Fruit fly (Drosophila melanogaster) whole organism, embryonic: Measurements from ENCODE around the gene Tango1.

Experiments used
- ATbp ChIP-seq: fragments of 200-800 bp; sonication (Bioruptor generic); optimal IDR thresholded peaks from 2 replicates; lab custom pipeline; 2017; ENCODE audit warnings: missing biosample characterization, mild to moderate bottlenecking, missing genetic modification characterization, missing genetic modification reagents
- BEAF-32 ChIP-seq: fragments of 200-800 bp; sonication (Bioruptor generic); optimal IDR thresholded peaks from 3 replicates; lab custom pipeline; 2017; ENCODE audit warnings: missing biosample characterization, missing genetic modification characterization, mild to moderate bottlenecking, moderate library complexity, missing genetic modification reagents
- BtbVII ChIP-seq: fragments of 200-800 bp; sonication (Bioruptor generic); optimal IDR thresholded peaks from 3 replicates; lab custom pipeline; 2017; ENCODE audit warnings: missing biosample characterization, mild to moderate bottlenecking, missing genetic modification characterization
- CG10147 ChIP-seq: fragments of 200-800 bp; sonication (Bioruptor generic); optimal IDR thresholded peaks from 2 replicates; lab custom pipeline; 2019; ENCODE audit warnings: missing biosample characterization, mild to moderate bottlenecking, missing genetic modification characterization, moderate library complexity
- CG10654 ChIP-seq: fragments of 200-800 bp; sonication (Bioruptor generic); optimal IDR thresholded peaks from 2 replicates; lab custom pipeline; 2016; ENCODE audit warnings: missing biosample characterization, missing genetic modification characterization
- CG10979 ChIP-seq: fragments of 200-800 bp; sonication (Bioruptor generic); optimal IDR thresholded peaks from 2 replicates; lab custom pipeline; 2018; ENCODE audit warnings: missing biosample characterization, mild to moderate bottlenecking, missing genetic modification characterization, moderate library complexity
- CG11504 ChIP-seq: fragments of 200-800 bp; sonication (Bioruptor generic); optimal IDR thresholded peaks from 3 replicates; lab custom pipeline; 2019; ENCODE audit warnings: missing biosample characterization, mild to moderate bottlenecking, missing genetic modification characterization, moderate library complexity
- CG12219 ChIP-seq: fragments of 200-800 bp; sonication (Bioruptor generic); optimal IDR thresholded peaks from 3 replicates; lab custom pipeline; 2018; ENCODE audit warnings: missing biosample characterization, mild to moderate bottlenecking, missing genetic modification characterization
- CG12659 ChIP-seq: fragments of 200-800 bp; sonication (Bioruptor generic); optimal IDR thresholded peaks from 3 replicates; lab custom pipeline; 2017; ENCODE audit warnings: mild to moderate bottlenecking, missing biosample characterization, missing genetic modification reagents, missing genetic modification characterization
- CG13287 ChIP-seq: fragments of 200-800 bp; sonication (Bioruptor generic); IDR thresholded peaks from 2 replicates; pipeline ENCODE4 v1.3.6; 2022; ENCODE audit warnings: missing biosample characterization, missing genetic modification characterization; ENCODE audit not compliant: partially characterized antibody
- CG14860 ChIP-seq: fragments of 200-800 bp; sonication (Bioruptor generic); IDR thresholded peaks from 3 replicates; pipeline ENCODE4 v1.3.6; 2022; ENCODE audit warnings: missing biosample characterization, missing genetic modification characterization; ENCODE audit not compliant: partially characterized antibody
- CG1602 ChIP-seq: fragments of 200-800 bp; sonication (Bioruptor generic); optimal IDR thresholded peaks from 3 replicates; lab custom pipeline; 2016; ENCODE audit warnings: missing biosample characterization, missing genetic modification characterization
- CG16813 ChIP-seq: fragments of 200-800 bp; sonication (Bioruptor generic); IDR thresholded peaks from 3 replicates; pipeline ENCODE4 v1.3.6; 2022; ENCODE audit warnings: missing biosample characterization, missing genetic modification characterization; ENCODE audit not compliant: partially characterized antibody
- CG17385 ChIP-seq: fragments of 200-800 bp; sonication (Bioruptor generic); optimal IDR thresholded peaks from 3 replicates; lab custom pipeline; 2018; ENCODE audit warnings: missing biosample characterization, mild to moderate bottlenecking, missing genetic modification characterization
- CG2120 ChIP-seq: fragments of 200-800 bp; sonication (Bioruptor generic); optimal IDR thresholded peaks from 3 replicates; lab custom pipeline; 2016; ENCODE audit warnings: missing biosample characterization, missing genetic modification characterization
- CG2712 ChIP-seq: fragments of 200-800 bp; optimal IDR thresholded peaks from 3 replicates; lab custom pipeline; 2019; ENCODE audit warnings: missing biosample characterization, mild to moderate bottlenecking, missing genetic modification characterization, moderate library complexity
- CG32532 ChIP-seq: fragments of 200-800 bp; sonication (Bioruptor generic); IDR thresholded peaks from 2 replicates; pipeline ENCODE4 v1.3.6; 2022; ENCODE audit warnings: missing biosample characterization, missing genetic modification characterization
- CG32767 ChIP-seq: fragments of 200-800 bp; sonication (Bioruptor generic); IDR thresholded peaks from 2 replicates; pipeline ENCODE4 v1.3.6; 2022; ENCODE audit warnings: missing biosample characterization, missing genetic modification characterization
- CG6175 ChIP-seq: fragments of 200-800 bp; sonication (Bioruptor generic); IDR thresholded peaks from 3 replicates; pipeline ENCODE4 v1.3.6; 2022; ENCODE audit warnings: missing biosample characterization, missing genetic modification characterization
- CG7745 ChIP-seq: fragments of 200-800 bp; sonication (Bioruptor generic); optimal IDR thresholded peaks from 2 replicates; lab custom pipeline; 2018; ENCODE audit warnings: missing biosample characterization, mild to moderate bottlenecking, missing genetic modification characterization, moderate library complexity
- CG9437 ChIP-seq: fragments of 200-800 bp; sonication (Bioruptor generic); optimal IDR thresholded peaks from 2 replicates; lab custom pipeline; 2018; ENCODE audit warnings: missing biosample characterization, mild to moderate bottlenecking, missing genetic modification characterization
- CG9727 ChIP-seq: fragments of 200-800 bp; sonication (Bioruptor generic); optimal IDR thresholded peaks from 3 replicates; lab custom pipeline; 2017; ENCODE audit warnings: missing biosample characterization, mild to moderate bottlenecking, missing genetic modification characterization
- CG9932 ChIP-seq: fragments of 200-800 bp; sonication (Bioruptor generic); IDR thresholded peaks from 2 replicates; pipeline ENCODE4 v1.3.6; 2022; ENCODE audit warnings: missing biosample characterization, missing genetic modification characterization
- Deaf1 ChIP-seq: fragments of 200-800 bp; optimal IDR thresholded peaks from 3 replicates; lab custom pipeline; 2019; ENCODE audit warnings: missing biosample characterization, mild to moderate bottlenecking, missing genetic modification characterization, moderate library complexity
- Dll ChIP-seq: fragments of 200-800 bp; sonication (Bioruptor generic); IDR thresholded peaks from 4 replicates; pipeline ENCODE4 v1.3.6; 2022; ENCODE audit warnings: missing biosample characterization, missing genetic modification characterization; ENCODE audit not compliant: partially characterized antibody
- Ets65A ChIP-seq: fragments of 200-800 bp; sonication (Bioruptor generic); peaks from one replicate; lab custom pipeline; 2016; ENCODE audit warnings: missing biosample characterization, missing genetic modification characterization
- Hand ChIP-seq: fragments of 200-800 bp; sonication (Bioruptor generic); optimal IDR thresholded peaks from 2 replicates; lab custom pipeline; 2017; ENCODE audit warnings: mild to moderate bottlenecking, missing biosample characterization, missing genetic modification reagents, missing genetic modification characterization
- Hr78 ChIP-seq, 2 experiments: fragments of 200-800 bp in 1 of 2; fragments of >200 bp in 1 of 2; sonication (Bioruptor generic) in 1 of 2; optimal IDR thresholded peaks; 2 replicates each; lab custom pipeline; 2017 to 2019; ENCODE audit warnings: missing biosample characterization in 2 of 2, missing genetic modification characterization in 2 of 2, mild to moderate bottlenecking in 1 of 2, moderate library complexity in 1 of 2
- NFAT ChIP-seq: fragments of 200-800 bp; sonication (Bioruptor generic); IDR thresholded peaks from 2 replicates; pipeline ENCODE4 v1.3.6; 2022; ENCODE audit warnings: missing biosample characterization, missing genetic modification characterization
- Rfx ChIP-seq: fragments of 200-800 bp; sonication (Bioruptor generic); IDR thresholded peaks from 2 replicates; pipeline ENCODE4 v1.3.6; 2022; ENCODE audit warnings: missing biosample characterization, missing genetic modification characterization
- chinmo ChIP-seq: fragments of 200-800 bp; sonication (Bioruptor generic); IDR thresholded peaks from 4 replicates; pipeline ENCODE4 v1.3.6; 2022; ENCODE audit warnings: missing biosample characterization, missing genetic modification characterization; ENCODE audit not compliant: partially characterized antibody
- chm ChIP-seq: fragments of 200-800 bp; sonication (Bioruptor generic); IDR thresholded peaks from 2 replicates; pipeline ENCODE4 v1.3.6; 2022; ENCODE audit warnings: missing biosample characterization, missing genetic modification characterization
- ci ChIP-seq: fragments of 200-800 bp; sonication (Bioruptor generic); IDR thresholded peaks from 3 replicates; pipeline ENCODE4 v1.3.6; 2022; ENCODE audit warnings: missing biosample characterization, missing genetic modification characterization
- en ChIP-seq: fragments of 200-800 bp; sonication (Bioruptor generic); optimal IDR thresholded peaks from 2 replicates; lab custom pipeline; 2016; ENCODE audit warnings: missing biosample characterization, missing genetic modification characterization
- insv ChIP-seq, 2 experiments: fragments of 200-800 bp; sonication (Bioruptor generic); optimal IDR thresholded peaks; 3 replicates each; lab custom pipeline; 2016 to 2018; ENCODE audit warnings: missing biosample characterization in 2 of 2, missing genetic modification characterization in 2 of 2
- kni ChIP-seq: fragments of 200-800 bp; sonication (Bioruptor generic); optimal IDR thresholded peaks from 3 replicates; lab custom pipeline; 2017; ENCODE audit warnings: mild to moderate bottlenecking, missing biosample characterization, missing genetic modification reagents, missing genetic modification characterization
- knrl ChIP-seq: fragments of 200-800 bp; sonication (Bioruptor generic); IDR thresholded peaks from 3 replicates; pipeline ENCODE4 v1.3.6; 2022; ENCODE audit warnings: missing biosample characterization, missing genetic modification characterization; ENCODE audit not compliant: partially characterized antibody
- lab ChIP-seq: fragments of 200-800 bp; sonication (Bioruptor generic); optimal IDR thresholded peaks from 3 replicates; lab custom pipeline; 2017; ENCODE audit warnings: missing biosample characterization, missing genetic modification characterization, mild to moderate bottlenecking, moderate library complexity, missing genetic modification reagents
- lilli ChIP-seq: fragments of 200-800 bp; sonication (Bioruptor generic); optimal IDR thresholded peaks from 3 replicates; lab custom pipeline; 2016; ENCODE audit warnings: missing biosample characterization, missing genetic modification characterization
- peb ChIP-seq: fragments of 200-800 bp; sonication (Bioruptor generic); IDR thresholded peaks from 2 replicates; pipeline ENCODE4 v1.3.6; 2022; ENCODE audit warnings: missing biosample characterization, missing genetic modification characterization
- pnt ChIP-seq: fragments of 200-800 bp; sonication (Bioruptor generic); optimal IDR thresholded peaks from 3 replicates; lab custom pipeline; 2016; ENCODE audit warnings: missing biosample characterization, missing genetic modification characterization
- pzg ChIP-seq: fragments of 200-800 bp; sonication (Bioruptor generic); optimal IDR thresholded peaks from 3 replicates; lab custom pipeline; 2018; ENCODE audit warnings: missing biosample characterization, mild to moderate bottlenecking, missing genetic modification characterization, moderate library complexity
- run ChIP-seq: fragments of 200-800 bp; sonication (Bioruptor generic); optimal IDR thresholded peaks from 3 replicates; lab custom pipeline; 2018; ENCODE audit warnings: missing biosample characterization, mild to moderate bottlenecking, missing genetic modification characterization
- sens ChIP-seq: fragments of 200-800 bp; sonication (Bioruptor generic); peaks from one replicate; lab custom pipeline; 2016; ENCODE audit warnings: missing biosample characterization, missing genetic modification characterization
- trem ChIP-seq: fragments of 200-800 bp; optimal IDR thresholded peaks from 3 replicates; lab custom pipeline; 2019; ENCODE audit warnings: missing biosample characterization, mild to moderate bottlenecking, missing genetic modification characterization, moderate library complexity
- vvl ChIP-seq: fragments of 200-800 bp; sonication (Bioruptor generic); IDR thresholded peaks from 2 replicates; pipeline ENCODE4 v1.3.6; 2022; ENCODE audit warnings: missing biosample characterization, missing genetic modification characterization
- wek ChIP-seq: fragments of 200-800 bp; sonication (Bioruptor generic); optimal IDR thresholded peaks from 3 replicates; lab custom pipeline; 2018; ENCODE audit warnings: missing biosample characterization, mild to moderate bottlenecking, missing genetic modification characterization, moderate library complexity
- zen2 ChIP-seq: fragments of 200-800 bp; sonication (Bioruptor generic); IDR thresholded peaks from 3 replicates; pipeline ENCODE4 v1.3.6; 2022; ENCODE audit warnings: missing biosample characterization, missing genetic modification characterization; ENCODE audit not compliant: partially characterized antibody

Gene Tango1

dm6 chr2L:6667719-6668325, 18.6 kb downstream of the Tango1 start, which contains the start of gene Galt (continued):
- peak; percentile 82 for TF ChIP-seq CG16813 (GFP tag; lab: Robert Waterston, UW)
- TF ChIP-seq CG9437 (GFP tag; lab: Kevin White, UChicago): peak; percentile 50
- peak; percentile 68 for TF ChIP-seq lab (GFP tag; lab: Kevin White, UChicago)
- peak; percentile 31 for TF ChIP-seq CG17385 (GFP tag; lab: Kevin White, UChicago)
- TF ChIP-seq Rfx (GFP tag; lab: Robert Waterston, UW): peak; percentile 61
- peak; percentile 54; the same call in 2 of the 3 replicates for TF ChIP-seq zen2 (GFP tag; lab: Robert Waterston, UW)
- no peak for TF ChIP-seq pnt (GFP tag; lab: Kevin White, UChicago)
- peak; percentile 47 for TF ChIP-seq CG9932 (GFP tag; lab: Robert Waterston, UW)
- peak; percentile 90 for TF ChIP-seq sens
- TF ChIP-seq ATbp: no peak
- peak in 1 of 2 experiments; percentile 18 for TF ChIP-seq Hr78 (GFP tag; optimal IDR thresholded peaks at IDR 0.05; lab: Kevin White, UChicago)
- TF ChIP-seq CG10654 (GFP tag; lab: Kevin White, UChicago): no peak
- no peak for TF ChIP-seq CG6175
- peak; percentile 45 for TF ChIP-seq BEAF-32 (GFP tag; lab: Kevin White, UChicago)
- TF ChIP-seq run (tag; lab: Kevin White, UChicago): no peak
- peak; percentile 69 for TF ChIP-seq BtbVII (GFP tag; lab: Kevin White, UChicago)
- peak; percentile 33 for TF ChIP-seq pzg (GFP tag; lab: Kevin White, UChicago)
- no peak for TF ChIP-seq CG11504 (tag; lab: Kevin White, UChicago)
- peak; percentile 77 for TF ChIP-seq Dll
- peak; percentile 46 for TF ChIP-seq CG12659 (GFP tag; lab: Kevin White, UChicago)
- peak; percentile 81 for TF ChIP-seq CG13287 (GFP tag; lab: Robert Waterston, UW)
- peak; percentile 90; the same call in 3 of the 4 replicates for TF ChIP-seq chinmo (GFP tag; lab: Robert Waterston, UW)
- peak; percentile 59 for TF ChIP-seq CG2120 (GFP tag; lab: Kevin White, UChicago)
- peak; percentile 90 for TF ChIP-seq CG14860 (GFP tag; lab: Robert Waterston, UW)
- peak in 1 of 2 experiments; percentile 57 for TF ChIP-seq insv (GFP tag; optimal IDR thresholded peaks at IDR 0.05; lab: Kevin White, UChicago)
- TF ChIP-seq CG12219 (GFP tag; lab: Kevin White, UChicago): no peak
- peak; percentile 51; the same call in 1 of the 2 replicates for TF ChIP-seq vvl
- TF ChIP-seq trem (tag; lab: Kevin White, UChicago): peak; percentile 19
- peak; percentile 79; the same call in 1 of the 2 replicates for TF ChIP-seq NFAT
- peak; percentile 70; the same call in 1 of the 3 replicates for TF ChIP-seq ci (GFP tag; lab: Robert Waterston, UW)
- peak; percentile 57 for TF ChIP-seq kni (GFP tag; lab: Kevin White, UChicago)
- peak; percentile 32 for TF ChIP-seq CG10979 (tag; lab: Kevin White, UChicago)
- TF ChIP-seq Deaf1 (tag; lab: Kevin White, UChicago): peak; percentile 37
- TF ChIP-seq wek (GFP tag; lab: Kevin White, UChicago): peak; percentile 39
- TF ChIP-seq en (GFP tag; lab: Kevin White, UChicago): no peak
- TF ChIP-seq CG9727 (GFP tag; lab: Kevin White, UChicago): peak; percentile 51
- TF ChIP-seq Hand (GFP tag; lab: Kevin White, UChicago): no peak
- no peak for TF ChIP-seq CG1602 (GFP tag; lab: Kevin White, UChicago)
- TF ChIP-seq chm (GFP tag; lab: Robert Waterston, UW): peak; percentile 16; the same call in 1 of the 2 replicates
- 0 out of 2 replicates have a peak, but pooled peaks have one; percentile 21 for TF ChIP-seq CG32767 (GFP tag; lab: Robert Waterston, UW)
- TF ChIP-seq peb (GFP tag; lab: Robert Waterston, UW): no peak
- TF ChIP-seq CG7745: no peak
- peak; percentile 82 for TF ChIP-seq Ets65A (GFP tag; lab: Kevin White, UChicago)
- TF ChIP-seq lilli (GFP tag; lab: Kevin White, UChicago): peak; percentile 42
- TF ChIP-seq CG32532 (GFP tag; lab: Robert Waterston, UW): peak; percentile 12; the same call in 1 of the 2 replicates
- TF ChIP-seq knrl (GFP tag; lab: Robert Waterston, UW): peak; percentile 54; the same call in 2 of the 3 replicates
- TF ChIP-seq CG2712: peak; percentile 69
- no peak for TF ChIP-seq CG10147
